Worm (Caenorhabditis elegans) whole organism, L4 larva: Measurements from ENCODE around the gene flp-2.

Source experiments
- D1046.2 ChIP-seq: fragments of 200-800 bp; sonication (Bioruptor generic); IDR thresholded peaks from 2 replicates; pipeline ENCODE4 v1.3.6; 2022; ENCODE audit warnings: missing genetic modification characterization, missing compliant biosample characterization
- F10B5.3 ChIP-seq: sonication (generic microtip); optimal IDR thresholded peaks from 2 replicates; lab custom pipeline; 2016; ENCODE audit warnings: mild to moderate bottlenecking, missing genetic modification characterization, missing compliant biosample characterization
- F26F4.8 ChIP-seq: fragments of 200-800 bp; sonication (Bioruptor generic); conservative IDR thresholded peaks from 2 replicates; pipeline ENCODE4 v1.3.6; 2022; ENCODE audit warnings: missing genetic modification characterization, missing compliant biosample characterization
- F37D6.2 ChIP-seq: sonication (generic microtip); optimal IDR thresholded peaks from 2 replicates; lab custom pipeline; 2016; ENCODE audit warnings: mild to moderate bottlenecking, missing genetic modification characterization, missing compliant biosample characterization
- F49E8.2 ChIP-seq: sonication (generic microtip); optimal IDR thresholded peaks from 2 replicates; lab custom pipeline; 2016; ENCODE audit warnings: missing compliant biosample characterization, mild to moderate bottlenecking, missing genetic modification characterization, borderline replicate concordance
- T26A8.4 ChIP-seq: fragments of 200-800 bp; sonication (Bioruptor generic); IDR thresholded peaks from 2 replicates; pipeline ENCODE4 v1.3.6; 2022; ENCODE audit warnings: missing genetic modification characterization, missing compliant biosample characterization
- Y48G9A.11 ChIP-seq: fragments of 200-800 bp; sonication (Bioruptor generic); IDR thresholded peaks from 2 replicates; pipeline ENCODE4 v1.3.6; 2022; ENCODE audit warnings: missing genetic modification reagents, missing genetic modification characterization, missing compliant biosample characterization
- Y75B8A.6 ChIP-seq: fragments of 200-800 bp; sonication (Bioruptor generic); IDR thresholded peaks from 2 replicates; pipeline ENCODE4 v1.3.6; 2022; ENCODE audit warnings: missing genetic modification reagents, missing genetic modification characterization, missing compliant biosample characterization
- ZK337.2 ChIP-seq: fragments of 200-800 bp; sonication (Bioruptor generic); IDR thresholded peaks from 2 replicates; pipeline ENCODE4 v1.3.6; 2022; ENCODE audit warnings: missing genetic modification reagents, missing genetic modification characterization, missing compliant biosample characterization
- aha-1 ChIP-seq: fragments of 150-350 bp; peaks from one replicate; lab custom pipeline; 2014; ENCODE audit warnings: missing biosample characterization, missing genetic modification characterization
- ceh-28 ChIP-seq: fragments of 150-350 bp; optimal IDR thresholded peaks from 2 replicates; lab custom pipeline; 2014; ENCODE audit warnings: missing biosample characterization, missing genetic modification reagents, missing genetic modification characterization
- daf-16 ChIP-seq, 3 experiments: sonication (generic microtip); optimal IDR thresholded peaks; 2 replicates each; lab custom pipeline; 2016 to 2017; ENCODE audit warnings: missing genetic modification characterization in 3 of 3, missing genetic modification reagents in 3 of 3, mild to moderate bottlenecking in 2 of 3, missing compliant biosample characterization in 2 of 3, missing biosample characterization in 1 of 3, moderate library complexity in 1 of 3
- dmd-6 ChIP-seq: fragments of 200-800 bp; sonication (Bioruptor generic); IDR thresholded peaks from 2 replicates; pipeline ENCODE4 v1.3.6; 2022; ENCODE audit warnings: missing genetic modification reagents, missing genetic modification characterization, missing compliant biosample characterization
- dmd-8 ChIP-seq: fragments of 200-800 bp; sonication (Bioruptor generic); IDR thresholded peaks from 2 replicates; pipeline ENCODE4 v1.3.6; 2022; ENCODE audit warnings: missing genetic modification characterization, missing compliant biosample characterization
- dmd-9 ChIP-seq: fragments of 200-800 bp; sonication (Bioruptor generic); IDR thresholded peaks from 2 replicates; pipeline ENCODE4 v1.3.6; 2022; ENCODE audit warnings: missing genetic modification reagents, missing genetic modification characterization, missing compliant biosample characterization
- dve-1 ChIP-seq: sonication (generic microtip); optimal IDR thresholded peaks from 2 replicates; lab custom pipeline; 2017; ENCODE audit warnings: antibody characterized with exemption, mild to moderate bottlenecking, missing genetic modification characterization, missing compliant biosample characterization; ENCODE audit not compliant: insufficient read depth
- egl-27 ChIP-seq: sonication (generic microtip); optimal IDR thresholded peaks from 3 replicates; lab custom pipeline; 2017; ENCODE audit warnings: missing biosample characterization, missing genetic modification reagents, missing genetic modification characterization
- fkh-10 ChIP-seq: fragments of 150-350 bp; optimal IDR thresholded peaks from 2 replicates; lab custom pipeline; 2014; ENCODE audit warnings: missing biosample characterization, missing genetic modification reagents, missing genetic modification characterization
- hlh-11 ChIP-seq: fragments of 200-800 bp; sonication (Bioruptor generic); optimal IDR thresholded peaks from 2 replicates; lab custom pipeline; 2018; ENCODE audit warnings: mild to moderate bottlenecking, missing genetic modification characterization, missing compliant biosample characterization
- hlh-30 ChIP-seq: sonication (generic microtip); optimal IDR thresholded peaks from 2 replicates; lab custom pipeline; 2017; ENCODE audit warnings: antibody characterized with exemption, mild to moderate bottlenecking, missing genetic modification characterization, missing compliant biosample characterization; ENCODE audit not compliant: insufficient read depth
- hmg-1.1 ChIP-seq: fragments of 200-800 bp; sonication (Bioruptor generic); IDR thresholded peaks from 2 replicates; pipeline ENCODE4 v1.3.6; 2022; ENCODE audit warnings: missing genetic modification reagents, missing genetic modification characterization, missing compliant biosample characterization
- jun-1 ChIP-seq: fragments of 150-350 bp; optimal IDR thresholded peaks from 2 replicates; lab custom pipeline; 2014; ENCODE audit warnings: missing biosample characterization, missing genetic modification reagents, missing genetic modification characterization
- lim-7 ChIP-seq: fragments of 200-800 bp; sonication (Bioruptor generic); IDR thresholded peaks from 2 replicates; pipeline ENCODE4 v1.3.6; 2022; ENCODE audit warnings: missing genetic modification characterization, missing compliant biosample characterization
- lin-1 ChIP-seq: fragments of 200-800 bp; sonication (Bioruptor generic); IDR thresholded peaks from 2 replicates; pipeline ENCODE4 v1.3.6; 2022; ENCODE audit warnings: missing genetic modification reagents, missing genetic modification characterization, missing compliant biosample characterization
- lin-13 ChIP-seq: fragments of 150-350 bp; optimal IDR thresholded peaks from 2 replicates; lab custom pipeline; 2014; ENCODE audit warnings: missing biosample characterization, missing genetic modification reagents, missing genetic modification characterization
- lin-15B ChIP-seq: fragments of 150-350 bp; sonication (generic microtip); optimal IDR thresholded peaks from 3 replicates; lab custom pipeline; 2014; ENCODE audit warnings: missing biosample characterization, missing genetic modification characterization
- madf-9 ChIP-seq: fragments of 200-800 bp; sonication (Bioruptor generic); conservative IDR thresholded peaks from 2 replicates; pipeline ENCODE4 v1.3.6; 2022; ENCODE audit warnings: missing genetic modification reagents, missing genetic modification characterization, missing compliant biosample characterization
- mep-1 ChIP-seq: fragments of 150-350 bp; sonication (generic microtip); optimal IDR thresholded peaks from 3 replicates; lab custom pipeline; 2014; ENCODE audit warnings: missing biosample characterization, missing genetic modification characterization
- mxl-2 ChIP-seq: fragments of 200-800 bp; sonication (Bioruptor generic); conservative IDR thresholded peaks from 2 replicates; pipeline ENCODE4 v1.3.6; 2022; ENCODE audit warnings: missing genetic modification reagents, missing genetic modification characterization, missing compliant biosample characterization
- mxl-3 ChIP-seq: fragments of 200-800 bp; sonication (Bioruptor generic); optimal IDR thresholded peaks from 2 replicates; lab custom pipeline; 2018; ENCODE audit warnings: mild to moderate bottlenecking, missing genetic modification characterization, missing compliant biosample characterization
- nhr-10 ChIP-seq: fragments of 150-350 bp; optimal IDR thresholded peaks from 2 replicates; lab custom pipeline; 2014; ENCODE audit warnings: missing biosample characterization, missing genetic modification characterization
- nhr-102 ChIP-seq: sonication (generic microtip); optimal IDR thresholded peaks from 2 replicates; lab custom pipeline; 2016; ENCODE audit warnings: mild to moderate bottlenecking, missing genetic modification characterization, moderate library complexity, missing compliant biosample characterization
- nhr-25 ChIP-seq: sonication (generic microtip); optimal IDR thresholded peaks from 2 replicates; lab custom pipeline; 2017; ENCODE audit warnings: missing genetic modification characterization, mild to moderate bottlenecking, missing compliant biosample characterization, antibody characterized with exemption, moderate library complexity, borderline replicate concordance; ENCODE audit not compliant: insufficient read depth
- nhr-28 ChIP-seq: fragments of 150-350 bp; optimal IDR thresholded peaks from 2 replicates; lab custom pipeline; 2014; ENCODE audit warnings: missing biosample characterization, missing genetic modification characterization
- nhr-41 ChIP-seq: fragments of 200-800 bp; sonication (Bioruptor generic); IDR thresholded peaks from 2 replicates; pipeline ENCODE4 v1.3.6; 2022; ENCODE audit warnings: missing genetic modification reagents, missing genetic modification characterization, missing compliant biosample characterization
- nhr-76 ChIP-seq: fragments of 150-350 bp; optimal IDR thresholded peaks from 2 replicates; lab custom pipeline; 2014; ENCODE audit warnings: missing biosample characterization, missing genetic modification characterization
- nhr-77 ChIP-seq: fragments of 150-350 bp; optimal IDR thresholded peaks from 2 replicates; lab custom pipeline; 2014; ENCODE audit warnings: missing biosample characterization, missing genetic modification characterization
- pha-4 ChIP-seq, 2 experiments: fragments of 150-350 bp in 1 of 2; fragments of 200-800 bp in 1 of 2; sonication (Bioruptor generic) in 1 of 2; IDR thresholded peaks in 1 of 2; optimal IDR thresholded peaks in 1 of 2; 2 replicates each; pipeline versions ENCODE4 v1.3.6 to Lab custom; 2014 to 2022; ENCODE audit warnings: missing genetic modification characterization in 2 of 2, missing genetic modification reagents in 2 of 2, missing biosample characterization in 1 of 2, missing compliant biosample characterization in 1 of 2
- pqm-1 ChIP-seq: sonication (generic microtip); optimal IDR thresholded peaks from 2 replicates; lab custom pipeline; 2017; ENCODE audit warnings: missing biosample characterization, missing genetic modification characterization
- sdz-12 ChIP-seq: fragments of 200-800 bp; sonication (Bioruptor generic); optimal IDR thresholded peaks from 2 replicates; lab custom pipeline; 2018; ENCODE audit warnings: mild to moderate bottlenecking, missing genetic modification characterization, missing compliant biosample characterization
- set-16 ChIP-seq: fragments of 200-800 bp; sonication (Bioruptor generic); IDR thresholded peaks from 2 replicates; pipeline ENCODE4 v1.3.6; 2022; ENCODE audit warnings: missing genetic modification reagents, missing genetic modification characterization, missing compliant biosample characterization
- snpc-1.2 ChIP-seq: fragments of 200-800 bp; sonication (Bioruptor generic); IDR thresholded peaks from 2 replicates; pipeline ENCODE4 v1.3.6; 2022; ENCODE audit warnings: missing genetic modification reagents, missing genetic modification characterization, missing compliant biosample characterization
- tag-97 ChIP-seq: fragments of 200-800 bp; sonication (Bioruptor generic); IDR thresholded peaks from 2 replicates; pipeline ENCODE4 v1.3.6; 2022; ENCODE audit warnings: missing genetic modification characterization, missing compliant biosample characterization
- tra-1 ChIP-seq: fragments of 200-800 bp; sonication (Bioruptor generic); IDR thresholded peaks from 2 replicates; pipeline ENCODE4 v1.3.6; 2022; ENCODE audit warnings: missing genetic modification reagents, missing genetic modification characterization, missing compliant biosample characterization
- unc-130 ChIP-seq: sonication (generic microtip); optimal IDR thresholded peaks from 2 replicates; lab custom pipeline; 2016; ENCODE audit warnings: missing genetic modification reagents, missing genetic modification characterization, missing compliant biosample characterization
- zag-1 ChIP-seq: fragments of 150-350 bp; optimal IDR thresholded peaks from 2 replicates; lab custom pipeline; 2014; ENCODE audit warnings: missing biosample characterization, missing genetic modification characterization
- zfp-2 ChIP-seq: sonication (generic microtip); optimal IDR thresholded peaks from 2 replicates; lab custom pipeline; 2016; ENCODE audit warnings: mild to moderate bottlenecking, missing genetic modification characterization, missing compliant biosample characterization
- zip-2 ChIP-seq: fragments of 150-350 bp; optimal IDR thresholded peaks from 2 replicates; lab custom pipeline; 2014; ENCODE audit warnings: missing biosample characterization, missing genetic modification characterization
- ztf-11 ChIP-seq: fragments of 150-350 bp; optimal IDR thresholded peaks from 2 replicates; lab custom pipeline; 2014; ENCODE audit warnings: missing biosample characterization, missing genetic modification characterization
- ztf-7 ChIP-seq: fragments of 150-350 bp; optimal IDR thresholded peaks from 2 replicates; lab custom pipeline; 2014; ENCODE audit warnings: missing biosample characterization, missing genetic modification characterization

The flp-2 gene

DNA sequence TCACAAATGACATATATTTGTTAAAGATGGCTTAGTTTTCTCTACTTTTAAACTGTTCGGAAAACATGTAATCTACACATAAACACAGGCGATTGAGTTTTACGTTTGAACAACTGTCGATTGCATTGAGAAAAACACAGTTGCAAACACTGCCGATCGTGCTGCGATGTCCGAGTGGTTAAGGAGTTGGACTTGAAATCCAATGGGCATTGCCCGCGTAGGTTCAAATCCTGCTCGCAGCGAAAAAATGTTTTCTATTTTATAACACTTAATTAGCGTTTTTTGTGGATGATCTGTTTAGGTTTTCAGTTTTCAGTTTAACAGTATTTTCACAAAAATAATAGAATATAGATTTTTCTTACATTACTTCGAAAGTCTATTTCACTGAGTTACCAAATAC lies 29.3 kb upstream of the flp-2 start:
- TF ChIP-seq set-16 (GFP tag; lab: Robert Waterston, UW) (no peak), aha-1 (no peak), zip-2 (tag; lab: Kevin White, UChicago) (no peak), lin-15B (tag; lab: Kevin White, UChicago) (no peak), daf-16 (GFP tag; optimal IDR thresholded peaks at IDR 0.05; lab: Kevin White, UChicago) (peak; percentile 9 to 69), daf-16 (tag; optimal IDR thresholded peaks at IDR 0.05; lab: Kevin White, UChicago) (peak; percentile 67), zag-1 (tag; lab: Kevin White, UChicago) (no peak), nhr-10 (tag; lab: Kevin White, UChicago) (no peak), F10B5.3 (tag; lab: Kevin White, UChicago) (no peak), hmg-1.1 (GFP tag; lab: Robert Waterston, UW) (peak; percentile 31; the same call in 1 of the 2 replicates), unc-130 (no peak), sdz-12 (GFP tag; lab: Kevin White, UChicago) (no peak), pqm-1 (tag; lab: Kevin White, UChicago) (no peak), lin-1 (GFP tag; lab: Robert Waterston, UW) (peak; percentile 54; the same call in 1 of the 2 replicates), fkh-10 (GFP tag; lab: Kevin White, UChicago) (no peak), tra-1 (0 out of 2 replicates have a peak, but pooled peaks have one; percentile 43), snpc-1.2 (GFP tag; lab: Robert Waterston, UW) (peak; percentile 69), jun-1 (tag; lab: Kevin White, UChicago) (no peak), F37D6.2 (tag; lab: Kevin White, UChicago) (no peak), F49E8.2 (peak; percentile 4), nhr-76 (tag; lab: Kevin White, UChicago) (no peak), lim-7 (GFP tag; lab: Robert Waterston, UW) (peak; percentile 79), mxl-3 (GFP tag; lab: Kevin White, UChicago) (no peak), ztf-7 (tag; lab: Kevin White, UChicago) (peak; percentile 37), pha-4 (GFP tag; IDR thresholded peaks at IDR 0.05; lab: Robert Waterston, UW) (peak; percentile 69; the same call in 1 of the 2 replicates), pha-4 (tag; optimal IDR thresholded peaks at IDR 0.05; lab: Kevin White, UChicago) (no peak), ZK337.2 (GFP tag; lab: Robert Waterston, UW) (0 out of 2 replicates have a peak, but pooled peaks have one; percentile 44), nhr-77 (no peak), hlh-11 (no peak), madf-9 (GFP tag; lab: Robert Waterston, UW) (peak; percentile 61; the same call in 1 of the 2 replicates), zfp-2 (tag; lab: Kevin White, UChicago) (no peak), dmd-9 (no peak), nhr-41 (GFP tag; lab: Robert Waterston, UW) (no peak), mxl-2 (0 out of 2 replicates have a peak, but pooled peaks have one; percentile 35), nhr-25 (tag; lab: Kevin White, UChicago) (no peak), F26F4.8 (GFP tag; lab: Robert Waterston, UW) (peak; percentile 75), T26A8.4 (GFP tag; lab: Robert Waterston, UW) (no peak), Y48G9A.11 (no peak), egl-27 (no peak), hlh-30 (tag; lab: Kevin White, UChicago) (peak; percentile 8), ztf-11 (tag; lab: Kevin White, UChicago) (no peak), dmd-6 (peak; percentile 38), Y75B8A.6 (GFP tag; lab: Robert Waterston, UW) (0 out of 2 replicates have a peak, but pooled peaks have one; percentile 51), D1046.2 (no peak), nhr-28 (tag; lab: Kevin White, UChicago) (no peak), mep-1 (tag; lab: Kevin White, UChicago) (no peak), dve-1 (tag; lab: Kevin White, UChicago) (peak; percentile 11), lin-13 (GFP tag; lab: Kevin White, UChicago) (no peak), ceh-28 (tag; lab: Kevin White, UChicago) (no peak), dmd-8 (no peak; the same call in 1 of the 2 replicates), nhr-102 (tag; lab: Kevin White, UChicago) (no peak), tag-97 (no peak)
